Fruit fly (Drosophila melanogaster) whole organism, embryonic: Measurements from ENCODE around the gene Rnmt.

ENCODE experiments used
- Ada2b ChIP-seq: fragments of 200-800 bp; sonication (Bioruptor generic); IDR thresholded peaks from 2 replicates; pipeline ENCODE4 v1.3.6; 2022; ENCODE audit warnings: missing biosample characterization, missing genetic modification characterization
- CG10321 ChIP-seq: fragments of 200-800 bp; sonication (Bioruptor generic); IDR thresholded peaks from 2 replicates; pipeline ENCODE4 v1.3.6; 2022; ENCODE audit warnings: missing biosample characterization, missing genetic modification characterization
- CG11247 ChIP-seq: fragments of 200-800 bp; sonication (Bioruptor generic); IDR thresholded peaks from 2 replicates; pipeline ENCODE4 v1.3.6; 2022; ENCODE audit warnings: missing biosample characterization, missing genetic modification characterization
- CG13123 ChIP-seq: fragments of 200-800 bp; sonication (Bioruptor generic); optimal IDR thresholded peaks from 2 replicates; lab custom pipeline; 2016; ENCODE audit warnings: missing biosample characterization, missing genetic modification characterization
- CG15073 ChIP-seq: fragments of 200-800 bp; sonication (Bioruptor generic); optimal IDR thresholded peaks from 2 replicates; lab custom pipeline; 2016; ENCODE audit warnings: missing biosample characterization, missing genetic modification characterization
- CG15269 ChIP-seq: fragments of 200-800 bp; sonication (Bioruptor generic); optimal IDR thresholded peaks from 2 replicates; lab custom pipeline; 2018; ENCODE audit warnings: missing biosample characterization, mild to moderate bottlenecking, missing genetic modification characterization, moderate library complexity
- CG1647 ChIP-seq: fragments of 200-800 bp; sonication (Bioruptor generic); optimal IDR thresholded peaks from 3 replicates; lab custom pipeline; 2016; ENCODE audit warnings: missing biosample characterization, missing genetic modification characterization
- CG16779 ChIP-seq: fragments of 200-800 bp; sonication (Bioruptor generic); IDR thresholded peaks from 2 replicates; pipeline ENCODE4 v1.3.6; 2022; ENCODE audit warnings: missing biosample characterization, missing genetic modification characterization
- CG17328 ChIP-seq: fragments of 200-800 bp; sonication (Bioruptor generic); IDR thresholded peaks from 2 replicates; pipeline ENCODE4 v1.3.6; 2022; ENCODE audit warnings: missing biosample characterization, missing genetic modification characterization
- CG2889 ChIP-seq: fragments of 200-800 bp; sonication (Bioruptor generic); IDR thresholded peaks from 3 replicates; pipeline ENCODE4 v1.3.6; 2022; ENCODE audit warnings: missing biosample characterization, missing genetic modification characterization
- CG30020 ChIP-seq: fragments of 200-800 bp; optimal IDR thresholded peaks from 2 replicates; lab custom pipeline; 2019; ENCODE audit warnings: missing biosample characterization, mild to moderate bottlenecking, missing genetic modification characterization, moderate library complexity
- CG3281 ChIP-seq: fragments of 200-800 bp; sonication (Bioruptor generic); optimal IDR thresholded peaks from 3 replicates; lab custom pipeline; 2017; ENCODE audit warnings: missing biosample characterization, mild to moderate bottlenecking, missing genetic modification characterization
- CG6272 ChIP-seq: fragments of 200-800 bp; sonication (Bioruptor generic); IDR thresholded peaks from 2 replicates; pipeline ENCODE4 v1.3.6; 2022; ENCODE audit warnings: missing biosample characterization, missing genetic modification characterization
- CG6683 ChIP-seq: fragments of 200-800 bp; sonication (Bioruptor generic); optimal IDR thresholded peaks from 2 replicates; lab custom pipeline; 2017; ENCODE audit warnings: missing biosample characterization, mild to moderate bottlenecking, missing genetic modification characterization, missing genetic modification reagents
- CG7963 ChIP-seq: fragments of 200-800 bp; sonication (Bioruptor generic); IDR thresholded peaks from 3 replicates; pipeline ENCODE4 v1.3.6; 2022; ENCODE audit warnings: missing biosample characterization, missing genetic modification characterization; ENCODE audit not compliant: partially characterized antibody
- CG8281 ChIP-seq: fragments of 200-800 bp; sonication (Bioruptor generic); optimal IDR thresholded peaks from 2 replicates; lab custom pipeline; 2018; ENCODE audit warnings: missing biosample characterization, mild to moderate bottlenecking, missing genetic modification characterization, moderate library complexity
- CG8290 ChIP-seq, 3 experiments: fragments of 200-800 bp; sonication (Bioruptor generic); optimal IDR thresholded peaks; 2 replicates each; lab custom pipeline; 2016 to 2019; ENCODE audit warnings: missing biosample characterization in 3 of 3, missing genetic modification characterization in 3 of 3, mild to moderate bottlenecking in 2 of 3, moderate library complexity in 1 of 3
- CG8478 ChIP-seq: fragments of >200 bp; optimal IDR thresholded peaks from 2 replicates; lab custom pipeline; 2018
- D ChIP-seq, 2 experiments: fragments of 200-800 bp in 1 of 2; fragments of >200 bp in 1 of 2; sonication (Bioruptor generic) in 1 of 2; optimal IDR thresholded peaks; 2 replicates in 1 of 2; 3 replicates in 1 of 2; lab custom pipeline; 2017; ENCODE audit warnings: mild to moderate bottlenecking in 1 of 2, missing biosample characterization in 1 of 2, missing genetic modification characterization in 1 of 2, missing genetic modification reagents in 1 of 2
- Dip2 ChIP-seq: fragments of 200-800 bp; sonication (Bioruptor generic); IDR thresholded peaks from 2 replicates; pipeline ENCODE4 v1.3.6; 2022; ENCODE audit warnings: missing biosample characterization, missing genetic modification characterization
- Doc2 ChIP-seq: fragments of 200-800 bp; sonication (Bioruptor generic); IDR thresholded peaks from 2 replicates; pipeline ENCODE4 v1.3.6; 2022; ENCODE audit warnings: missing biosample characterization, missing genetic modification characterization
- Elba2 ChIP-seq: fragments of 200-800 bp; sonication (Bioruptor generic); optimal IDR thresholded peaks from 3 replicates; lab custom pipeline; 2016; ENCODE audit warnings: missing biosample characterization, missing genetic modification characterization
- GATAe ChIP-seq: fragments of 200-800 bp; sonication (Bioruptor generic); conservative IDR thresholded peaks from 2 replicates; pipeline ENCODE4 v1.3.6; 2022; ENCODE audit warnings: missing biosample characterization, missing genetic modification characterization
- NFAT ChIP-seq: fragments of 200-800 bp; sonication (Bioruptor generic); IDR thresholded peaks from 2 replicates; pipeline ENCODE4 v1.3.6; 2022; ENCODE audit warnings: missing biosample characterization, missing genetic modification characterization
- NfI ChIP-seq: fragments of 200-800 bp; sonication (Bioruptor generic); optimal IDR thresholded peaks from 3 replicates; lab custom pipeline; 2018; ENCODE audit warnings: missing biosample characterization, mild to moderate bottlenecking, missing genetic modification characterization, moderate library complexity
- Ravus ChIP-seq: fragments of 200-800 bp; sonication (Bioruptor generic); IDR thresholded peaks from 2 replicates; pipeline ENCODE4 v1.3.6; 2022; ENCODE audit warnings: missing biosample characterization, missing genetic modification characterization
- Ssrp ChIP-seq: fragments of 200-800 bp; sonication (Bioruptor generic); optimal IDR thresholded peaks from 2 replicates; lab custom pipeline; 2018; ENCODE audit warnings: missing biosample characterization, mild to moderate bottlenecking, missing genetic modification characterization, moderate library complexity
- Trl ChIP-seq, 3 experiments: fragments of >200 bp in 2 of 3; fragments of 200-800 bp in 1 of 3; sonication (Bioruptor generic) in 1 of 3; optimal IDR thresholded peaks; 2 replicates in 1 of 3; 3 replicates in 2 of 3; lab custom pipeline; 2016 to 2017; ENCODE audit warnings: missing biosample characterization in 1 of 3, missing genetic modification characterization in 1 of 3
- Usf ChIP-seq: fragments of 200-800 bp; sonication (Bioruptor generic); optimal IDR thresholded peaks from 2 replicates; lab custom pipeline; 2017; ENCODE audit warnings: missing genotype, missing biosample characterization, missing genetic modification characterization
- amos ChIP-seq: fragments of 200-800 bp; sonication (Bioruptor generic); IDR thresholded peaks from 2 replicates; pipeline ENCODE4 v1.3.6; 2022; ENCODE audit warnings: missing biosample characterization, missing genetic modification characterization; ENCODE audit not compliant: partially characterized antibody
- chinmo ChIP-seq: fragments of 200-800 bp; sonication (Bioruptor generic); IDR thresholded peaks from 4 replicates; pipeline ENCODE4 v1.3.6; 2022; ENCODE audit warnings: missing biosample characterization, missing genetic modification characterization; ENCODE audit not compliant: partially characterized antibody
- da ChIP-seq: fragments of 200-800 bp; sonication (Bioruptor generic); optimal IDR thresholded peaks from 2 replicates; lab custom pipeline; 2016; ENCODE audit warnings: missing biosample characterization, missing genetic modification characterization
- dpn ChIP-seq, 2 experiments: fragments of 200-800 bp; sonication (Bioruptor generic); optimal IDR thresholded peaks; 3 replicates each; lab custom pipeline; 2016; ENCODE audit warnings: missing biosample characterization in 2 of 2, missing genetic modification characterization in 2 of 2
- emc ChIP-seq: fragments of 200-800 bp; sonication (Bioruptor generic); optimal IDR thresholded peaks from 2 replicates; lab custom pipeline; 2016; ENCODE audit warnings: missing biosample characterization, missing genetic modification characterization
- ewg ChIP-seq: fragments of 200-800 bp; sonication (Bioruptor generic); optimal IDR thresholded peaks from 3 replicates; lab custom pipeline; 2017; ENCODE audit warnings: mild to moderate bottlenecking, missing biosample characterization, missing genetic modification reagents, missing genetic modification characterization
- insv ChIP-seq, 2 experiments: fragments of 200-800 bp; sonication (Bioruptor generic); optimal IDR thresholded peaks; 3 replicates each; lab custom pipeline; 2016 to 2018; ENCODE audit warnings: missing biosample characterization in 2 of 2, missing genetic modification characterization in 2 of 2
- inv ChIP-seq: fragments of 200-800 bp; sonication (Bioruptor generic); IDR thresholded peaks from 2 replicates; pipeline ENCODE4 v1.3.6; 2022; ENCODE audit warnings: missing biosample characterization, missing genetic modification characterization; ENCODE audit not compliant: partially characterized antibody
- lov ChIP-seq, 2 experiments: fragments of 200-800 bp in 1 of 2; fragments of >200 bp in 1 of 2; sonication (Bioruptor generic) in 1 of 2; IDR thresholded peaks in 1 of 2; optimal IDR thresholded peaks in 1 of 2; 2 replicates in 1 of 2; 3 replicates in 1 of 2; pipeline versions ENCODE4 v1.3.6 to Lab custom; 2017 to 2022; ENCODE audit warnings: missing biosample characterization in 1 of 2, missing genetic modification characterization in 1 of 2
- prd ChIP-seq, 3 experiments: fragments of >200 bp in 2 of 3; fragments of 200-800 bp in 1 of 3; sonication (Bioruptor generic) in 1 of 3; optimal IDR thresholded peaks in 2 of 3; IDR thresholded peaks in 1 of 3; 2 replicates in 2 of 3; 3 replicates in 1 of 3; pipeline versions ENCODE4 v1.3.6 to Lab custom; 2017 to 2022; ENCODE audit warnings: missing biosample characterization in 1 of 3, missing genetic modification characterization in 1 of 3
- pros ChIP-seq: fragments of 200-800 bp; sonication (Bioruptor generic); optimal IDR thresholded peaks from 3 replicates; lab custom pipeline; 2019; ENCODE audit warnings: missing biosample characterization, mild to moderate bottlenecking, missing genetic modification characterization, moderate library complexity
- run ChIP-seq: fragments of 200-800 bp; sonication (Bioruptor generic); optimal IDR thresholded peaks from 3 replicates; lab custom pipeline; 2018; ENCODE audit warnings: missing biosample characterization, mild to moderate bottlenecking, missing genetic modification characterization
- sens ChIP-seq: fragments of 200-800 bp; sonication (Bioruptor generic); peaks from one replicate; lab custom pipeline; 2016; ENCODE audit warnings: missing biosample characterization, missing genetic modification characterization
- slp2 ChIP-seq: fragments of 200-800 bp; sonication (Bioruptor generic); optimal IDR thresholded peaks from 2 replicates; lab custom pipeline; 2016; ENCODE audit warnings: missing biosample characterization, missing genetic modification characterization
- sob ChIP-seq: fragments of 200-800 bp; sonication (Bioruptor generic); IDR thresholded peaks from 2 replicates; pipeline ENCODE4 v1.3.6; 2022; ENCODE audit warnings: missing biosample characterization, missing genetic modification characterization
- ssp ChIP-seq: fragments of 200-800 bp; sonication (Bioruptor generic); IDR thresholded peaks from 2 replicates; pipeline ENCODE4 v1.3.6; 2022; ENCODE audit warnings: missing biosample characterization, missing genetic modification characterization
- tap ChIP-seq: fragments of 200-800 bp; optimal IDR thresholded peaks from 3 replicates; lab custom pipeline; 2019; ENCODE audit warnings: missing biosample characterization, mild to moderate bottlenecking, missing genetic modification characterization, moderate library complexity
- trh ChIP-seq: fragments of 200-800 bp; sonication (Bioruptor generic); optimal IDR thresholded peaks from 2 replicates; lab custom pipeline; 2016; ENCODE audit warnings: missing biosample characterization, missing genetic modification characterization
- yki ChIP-seq: fragments of >200 bp; optimal IDR thresholded peaks from 3 replicates; lab custom pipeline; 2018

Rnmt gene

dm6 chr2L:15043718-15044117 is 34.0 kb downstream of the Rnmt start:
- TF ChIP-seq inv, result no peak
- TF ChIP-seq Trl (optimal IDR thresholded peaks at IDR 0.05; lab: Kevin White, UChicago), result no peak
- TF ChIP-seq Trl (GFP tag; optimal IDR thresholded peaks at IDR 0.05; lab: Kevin White, UChicago), result no peak
- TF ChIP-seq CG11247 (GFP tag; lab: Robert Waterston, UW), result peak; percentile 49; the same call in 1 of the 2 replicates
- TF ChIP-seq emc (GFP tag; lab: Kevin White, UChicago), result no peak
- TF ChIP-seq slp2 (GFP tag; lab: Kevin White, UChicago), result no peak
- TF ChIP-seq D (optimal IDR thresholded peaks at IDR 0.05; lab: Kevin White, UChicago), result no peak
- no peak for TF ChIP-seq D (GFP tag; optimal IDR thresholded peaks at IDR 0.05; lab: Kevin White, UChicago)
- TF ChIP-seq sens, result peak; percentile 39
- TF ChIP-seq pros (GFP tag; lab: Kevin White, UChicago), result peak; percentile 82
- no peak for TF ChIP-seq GATAe
- peak; percentile 99 for TF ChIP-seq Elba2 (GFP tag; lab: Kevin White, UChicago)
- TF ChIP-seq chinmo (GFP tag; lab: Robert Waterston, UW), result no peak
- peak in 1 of 2 experiments; percentile 89 for TF ChIP-seq insv (GFP tag; optimal IDR thresholded peaks at IDR 0.05; lab: Kevin White, UChicago)
- no peak for TF ChIP-seq run (tag; lab: Kevin White, UChicago)
- no peak for TF ChIP-seq lov (optimal IDR thresholded peaks at IDR 0.05; lab: Kevin White, UChicago)
- TF ChIP-seq lov (GFP tag; IDR thresholded peaks at IDR 0.05; lab: Robert Waterston, UW), result no peak
- no peak for TF ChIP-seq Doc2 (GFP tag; lab: Robert Waterston, UW)
- TF ChIP-seq, all 482 proteins: peak for 5

dm6 chr2L:15052805-15053388 is 43.2 kb downstream of the Rnmt start:
- TF ChIP-seq CG16779 (GFP tag; lab: Robert Waterston, UW), result no peak
- TF ChIP-seq Usf, result no peak
- no peak for TF ChIP-seq CG11247 (GFP tag; lab: Robert Waterston, UW)
- TF ChIP-seq sob (GFP tag; lab: Robert Waterston, UW), result no peak
- TF ChIP-seq Dip2 (GFP tag; lab: Robert Waterston, UW), result no peak
- no peak for TF ChIP-seq NfI (GFP tag; lab: Kevin White, UChicago)
- TF ChIP-seq CG13123 (GFP tag; lab: Kevin White, UChicago), result no peak
- no peak for TF ChIP-seq NFAT
- no peak for TF ChIP-seq CG8478 (lab: Kevin White, UChicago)
- no peak for TF ChIP-seq CG8290 (GFP tag; optimal IDR thresholded peaks at IDR 0.05; lab: Kevin White, UChicago)
- TF ChIP-seq CG8290 (tag; optimal IDR thresholded peaks at IDR 0.05; lab: Kevin White, UChicago), result no peak
- TF ChIP-seq CG7963 (GFP tag; lab: Robert Waterston, UW), result no peak
- TF ChIP-seq ssp (GFP tag; lab: Robert Waterston, UW), result no peak
- no peak for TF ChIP-seq CG30020 (tag; lab: Kevin White, UChicago)
- TF ChIP-seq dpn (GFP tag; optimal IDR thresholded peaks at IDR 0.05; lab: Kevin White, UChicago), result no peak
- no peak for TF ChIP-seq tap (tag; lab: Kevin White, UChicago)
- TF ChIP-seq CG15073 (GFP tag; lab: Kevin White, UChicago), result peak; percentile 91
- TF ChIP-seq prd (optimal IDR thresholded peaks at IDR 0.05; lab: Kevin White, UChicago), result no peak
- 0 out of 3 replicates have a peak, but pooled peaks have one; percentile 18 for TF ChIP-seq prd (GFP tag; IDR thresholded peaks at IDR 0.05; lab: Robert Waterston, UW)
- no peak for TF ChIP-seq CG10321 (GFP tag; lab: Robert Waterston, UW)
- no peak for TF ChIP-seq CG3281 (GFP tag; lab: Kevin White, UChicago)
- no peak for TF ChIP-seq yki (lab: Kevin White, UChicago)
- TF ChIP-seq ewg (GFP tag; lab: Kevin White, UChicago), result no peak
- no peak for TF ChIP-seq amos (GFP tag; lab: Robert Waterston, UW)
- TF ChIP-seq CG8281 (tag; lab: Kevin White, UChicago), result no peak
- no peak for TF ChIP-seq Ravus (GFP tag; lab: Robert Waterston, UW)
- no peak for TF ChIP-seq CG6683 (GFP tag; lab: Kevin White, UChicago)
- TF ChIP-seq CG1647 (GFP tag; lab: Kevin White, UChicago), result no peak
- TF ChIP-seq Ada2b (GFP tag; lab: Robert Waterston, UW), result 0 out of 2 replicates have a peak, but pooled peaks have one; percentile 13
- TF ChIP-seq CG15269 (tag; lab: Kevin White, UChicago), result no peak
- no peak for TF ChIP-seq CG17328 (GFP tag; lab: Robert Waterston, UW)
- TF ChIP-seq Ssrp (tag; lab: Kevin White, UChicago), result no peak
- TF ChIP-seq CG2889, result no peak
- TF ChIP-seq da (GFP tag; lab: Kevin White, UChicago), result no peak
- no peak for TF ChIP-seq CG6272 (GFP tag; lab: Robert Waterston, UW)
- TF ChIP-seq trh (GFP tag; lab: Kevin White, UChicago), result no peak
